Fruit fly (Drosophila melanogaster) whole organism, prepupa: ENCODE results near the gene Acam.

ENCODE experiments used
- Blimp-1 ChIP-seq: fragments of 200-800 bp; sonication (Bioruptor generic); optimal IDR thresholded peaks from 3 replicates; lab custom pipeline; 2017; ENCODE audit warnings: missing biosample characterization, missing genetic modification characterization, mild to moderate bottlenecking, moderate library complexity, missing genetic modification reagents
- CG16779 ChIP-seq: fragments of 200-800 bp; sonication (Bioruptor generic); optimal IDR thresholded peaks from 3 replicates; lab custom pipeline; 2017; ENCODE audit warnings: missing biosample characterization, mild to moderate bottlenecking, missing genetic modification characterization
- CG32006 ChIP-seq: fragments of 200-800 bp; sonication (Bioruptor generic); optimal IDR thresholded peaks from 3 replicates; lab custom pipeline; 2017; ENCODE audit warnings: missing biosample characterization, mild to moderate bottlenecking, missing genetic modification characterization
- CG6276 ChIP-seq: fragments of 200-800 bp; sonication (Bioruptor generic); optimal IDR thresholded peaks from 2 replicates; lab custom pipeline; 2017; ENCODE audit warnings: missing biosample characterization, mild to moderate bottlenecking, missing genetic modification characterization
- CG8119 ChIP-seq: fragments of 200-800 bp; sonication (Bioruptor generic); IDR thresholded peaks from 3 replicates; pipeline ENCODE4 v1.3.6; 2022; ENCODE audit warnings: missing biosample characterization, missing genetic modification characterization
- Eip93F ChIP-seq: fragments of 200-800 bp; sonication (Bioruptor generic); optimal IDR thresholded peaks from 2 replicates; lab custom pipeline; 2016; ENCODE audit warnings: missing biosample characterization, mild to moderate bottlenecking, missing genetic modification characterization
- Hr4 ChIP-seq: fragments of 200-800 bp; sonication (Bioruptor generic); optimal IDR thresholded peaks from 3 replicates; lab custom pipeline; 2016; ENCODE audit warnings: missing biosample characterization, missing genetic modification characterization
- Smox ChIP-seq: fragments of 200-800 bp; sonication (Bioruptor generic); optimal IDR thresholded peaks from 3 replicates; lab custom pipeline; 2016; ENCODE audit warnings: missing biosample characterization, missing genetic modification characterization
- cyc ChIP-seq: fragments of 200-800 bp; sonication (Bioruptor generic); optimal IDR thresholded peaks from 3 replicates; lab custom pipeline; 2016; ENCODE audit warnings: missing biosample characterization, missing genetic modification characterization
- lz ChIP-seq: fragments of 200-800 bp; sonication (Bioruptor generic); optimal IDR thresholded peaks from 3 replicates; lab custom pipeline; 2016; ENCODE audit warnings: missing biosample characterization, missing genetic modification characterization
- svp ChIP-seq: fragments of 200-800 bp; sonication (Bioruptor generic); peaks from one replicate; lab custom pipeline; 2016; ENCODE audit warnings: missing biosample characterization, missing genetic modification characterization
- topi ChIP-seq: fragments of 200-800 bp; sonication (Bioruptor generic); optimal IDR thresholded peaks from 3 replicates; lab custom pipeline; 2016; ENCODE audit warnings: missing biosample characterization, missing genetic modification characterization

DNA sequence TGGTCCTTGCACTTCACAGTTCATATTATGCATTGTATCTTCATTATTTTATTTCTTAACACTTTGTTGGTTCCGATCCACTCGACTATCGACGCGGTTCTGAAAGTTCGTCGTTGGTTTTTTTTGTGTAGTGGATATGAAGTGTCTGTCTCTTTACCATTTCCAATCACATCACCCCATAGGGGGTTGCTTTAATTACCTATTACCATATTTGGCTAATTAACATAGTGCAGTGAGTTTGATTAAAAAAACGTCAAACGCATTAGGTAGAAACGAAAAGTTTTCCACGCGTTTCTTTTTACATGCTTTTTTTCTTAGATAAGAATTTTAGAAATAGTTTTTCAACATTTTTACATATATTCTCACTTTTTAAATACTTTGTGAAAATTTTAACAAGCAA lies 48.7 kb upstream of the Acam start, which contains the start of gene LpR1:
- no peak for TF ChIP-seq Blimp-1 (GFP tag; lab: Kevin White, UChicago)
- no peak for TF ChIP-seq Hr4 (GFP tag; lab: Kevin White, UChicago)
- no peak for TF ChIP-seq Eip93F
- no peak for TF ChIP-seq cyc
- no peak for TF ChIP-seq CG6276 (GFP tag; lab: Kevin White, UChicago)
- TF ChIP-seq svp (GFP tag; lab: Kevin White, UChicago), result no peak
- TF ChIP-seq Smox (GFP tag; lab: Kevin White, UChicago), result no peak
- no peak for TF ChIP-seq CG16779 (tag; lab: Kevin White, UChicago)
- no peak for TF ChIP-seq CG32006 (GFP tag; lab: Kevin White, UChicago)
- no peak for TF ChIP-seq CG8119
- no peak for TF ChIP-seq lz (GFP tag; lab: Kevin White, UChicago)
- TF ChIP-seq topi (GFP tag; lab: Kevin White, UChicago), result no peak
